Worm (Caenorhabditis elegans) whole organism, L1 larva: ENCODE results near the gene T05E12.3.

ENCODE experiments used
- ceh-82 ChIP-seq, 3 experiments: fragments of 150-350 bp in 1 of 3; sonication (generic microtip) in 2 of 3; optimal IDR thresholded peaks; 2 replicates each; lab custom pipeline; 2014 to 2017; ENCODE audit warnings: missing biosample characterization in 3 of 3, missing genetic modification characterization in 3 of 3
- dpl-1 ChIP-seq, 3 experiments: fragments of 150-350 bp in 2 of 3; sonication (generic microtip) in 1 of 3; optimal IDR thresholded peaks; 2 replicates each; lab custom pipeline; 2014 to 2017; ENCODE audit warnings: missing biosample characterization in 3 of 3, missing genetic modification characterization in 3 of 3, missing genetic modification reagents in 3 of 3
- ets-5 ChIP-seq: fragments of 200-800 bp; sonication (Bioruptor generic); IDR thresholded peaks from 2 replicates; pipeline ENCODE4 v1.3.6; 2022; ENCODE audit warnings: missing genetic modification characterization, missing compliant biosample characterization
- lin-15B ChIP-seq: fragments of 150-350 bp; sonication (generic microtip); optimal IDR thresholded peaks from 3 replicates; lab custom pipeline; 2014; ENCODE audit warnings: missing biosample characterization, missing genetic modification characterization
- nhr-237 ChIP-seq: fragments of 150-350 bp; optimal IDR thresholded peaks from 2 replicates; lab custom pipeline; 2014; ENCODE audit warnings: missing biosample characterization, missing genetic modification characterization
- skn-1 ChIP-seq: fragments of 150-350 bp; optimal IDR thresholded peaks from 2 replicates; lab custom pipeline; 2014; ENCODE audit warnings: missing biosample characterization, missing genetic modification characterization
- snpc-4 ChIP-seq: fragments of 150-350 bp; optimal IDR thresholded peaks from 2 replicates; lab custom pipeline; 2014; ENCODE audit warnings: missing biosample characterization, missing genetic modification characterization
- sptf-1 ChIP-seq: fragments of 150-350 bp; optimal IDR thresholded peaks from 2 replicates; lab custom pipeline; 2014; ENCODE audit warnings: missing biosample characterization, missing genetic modification characterization

DNA sequence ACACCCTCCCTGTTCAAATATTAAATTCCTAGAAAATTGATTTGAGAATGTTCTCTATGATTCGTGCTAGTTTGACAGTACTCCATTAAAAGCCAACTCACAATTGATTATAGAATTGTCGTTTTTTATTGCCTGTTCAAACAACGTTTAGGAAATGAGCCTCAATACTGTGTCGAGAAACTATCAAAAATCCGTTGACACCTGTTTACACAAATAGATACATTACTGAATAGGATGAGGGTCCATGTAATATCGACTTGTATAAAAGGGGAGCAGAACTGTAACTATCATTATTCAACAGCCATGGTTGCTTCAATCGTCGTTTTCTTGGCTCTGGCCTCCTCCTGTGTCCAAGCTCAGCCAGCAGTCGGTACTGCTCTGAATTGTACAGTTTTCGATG is 23.0 kb upstream of the T05E12.3 start, which contains the start of gene ZK218.5:
- no peak for TF ChIP-seq nhr-237
- TF ChIP-seq sptf-1 (tag; lab: Kevin White, UChicago): no peak
- TF ChIP-seq dpl-1 (GFP tag; optimal IDR thresholded peaks at IDR 0.05; lab: Kevin White, UChicago): no peak
- no peak for TF ChIP-seq ets-5 (GFP tag; lab: Robert Waterston, UW)
- no peak for TF ChIP-seq lin-15B (tag; lab: Kevin White, UChicago)
- no peak for TF ChIP-seq ceh-82 (tag; optimal IDR thresholded peaks at IDR 0.05; lab: Kevin White, UChicago)
- TF ChIP-seq snpc-4 (tag; lab: Kevin White, UChicago): no peak
- TF ChIP-seq skn-1: no peak
